Worm (Caenorhabditis elegans) whole organism, L2 larva: Measurements from ENCODE around the gene twk-24.

Source experiments
- C34F6.9 ChIP-seq: fragments of 150-350 bp; optimal IDR thresholded peaks from 2 replicates; lab custom pipeline; 2014; ENCODE audit warnings: missing biosample characterization, missing genetic modification characterization
- F13H6.1 ChIP-seq: sonication (generic microtip); optimal IDR thresholded peaks from 2 replicates; lab custom pipeline; 2016; ENCODE audit warnings: missing genetic modification characterization, missing compliant biosample characterization
- R02D3.7 ChIP-seq: fragments of 150-350 bp; optimal IDR thresholded peaks from 2 replicates; lab custom pipeline; 2014; ENCODE audit warnings: missing biosample characterization, missing genetic modification characterization
- Y55F3AM.14 ChIP-seq: fragments of 200-800 bp; sonication (Bioruptor generic); optimal IDR thresholded peaks from 2 replicates; lab custom pipeline; 2018; ENCODE audit warnings: mild to moderate bottlenecking, missing genetic modification characterization, missing compliant biosample characterization
- alr-1 ChIP-seq: fragments of 150-350 bp; optimal IDR thresholded peaks from 2 replicates; lab custom pipeline; 2014; ENCODE audit warnings: missing biosample characterization, missing genetic modification characterization
- ceh-16 ChIP-seq: fragments of 150-350 bp; optimal IDR thresholded peaks from 2 replicates; lab custom pipeline; 2014; ENCODE audit warnings: missing biosample characterization, missing genetic modification characterization
- crh-2 ChIP-seq: sonication (generic microtip); optimal IDR thresholded peaks from 2 replicates; lab custom pipeline; 2017; ENCODE audit warnings: missing biosample characterization, missing genetic modification characterization
- dmd-4 ChIP-seq: sonication (generic microtip); optimal IDR thresholded peaks from 2 replicates; lab custom pipeline; 2017; ENCODE audit warnings: missing biosample characterization, missing genetic modification characterization
- egl-27 ChIP-seq: sonication (generic microtip); optimal IDR thresholded peaks from 3 replicates; lab custom pipeline; 2017; ENCODE audit warnings: missing biosample characterization, missing genetic modification reagents, missing genetic modification characterization
- elt-1 ChIP-seq: fragments of 150-350 bp; optimal IDR thresholded peaks from 2 replicates; lab custom pipeline; 2014; ENCODE audit warnings: missing biosample characterization, missing genetic modification characterization
- elt-3 ChIP-seq: sonication (generic microtip); optimal IDR thresholded peaks from 2 replicates; lab custom pipeline; 2017; ENCODE audit warnings: missing biosample characterization, missing genetic modification characterization
- fos-1 ChIP-seq: fragments of 150-350 bp; optimal IDR thresholded peaks from 2 replicates; lab custom pipeline; 2014; ENCODE audit warnings: missing biosample characterization, missing genetic modification characterization
- gmeb-1 ChIP-seq: fragments of 150-350 bp; optimal IDR thresholded peaks from 2 replicates; lab custom pipeline; 2014; ENCODE audit warnings: missing biosample characterization, missing genetic modification characterization
- lin-11 ChIP-seq: fragments of 150-350 bp; sonication (generic microtip); optimal IDR thresholded peaks from 2 replicates; lab custom pipeline; 2014; ENCODE audit warnings: missing biosample characterization, missing genetic modification characterization, inconsistent platforms, mixed read lengths
- lin-13 ChIP-seq: fragments of 150-350 bp; optimal IDR thresholded peaks from 2 replicates; lab custom pipeline; 2014; ENCODE audit warnings: missing biosample characterization, missing genetic modification reagents, missing genetic modification characterization
- lsy-2 ChIP-seq, 2 experiments: fragments of 150-350 bp in 1 of 2; sonication (generic microtip) in 1 of 2; optimal IDR thresholded peaks; 2 replicates each; lab custom pipeline; 2014 to 2017; ENCODE audit warnings: missing biosample characterization in 2 of 2, missing genetic modification characterization in 2 of 2
- mbf-1 ChIP-seq: sonication (generic microtip); optimal IDR thresholded peaks from 2 replicates; lab custom pipeline; 2017; ENCODE audit warnings: missing biosample characterization, missing genetic modification characterization
- mdl-1 ChIP-seq, 2 experiments: fragments of 150-350 bp in 1 of 2; sonication (generic microtip) in 1 of 2; optimal IDR thresholded peaks; 2 replicates each; lab custom pipeline; 2017; ENCODE audit warnings: missing biosample characterization in 2 of 2, missing genetic modification characterization in 2 of 2
- nhr-12 ChIP-seq: fragments of 150-350 bp; optimal IDR thresholded peaks from 2 replicates; lab custom pipeline; 2014; ENCODE audit warnings: missing biosample characterization, missing genetic modification characterization
- nhr-129 ChIP-seq: fragments of 150-350 bp; optimal IDR thresholded peaks from 2 replicates; lab custom pipeline; 2014; ENCODE audit warnings: missing biosample characterization, missing genetic modification characterization
- nhr-237 ChIP-seq: fragments of 150-350 bp; optimal IDR thresholded peaks from 2 replicates; lab custom pipeline; 2014; ENCODE audit warnings: missing biosample characterization, missing genetic modification characterization
- nhr-25 ChIP-seq: fragments of 150-350 bp; sonication (generic microtip); optimal IDR thresholded peaks from 3 replicates; lab custom pipeline; 2014; ENCODE audit warnings: missing biosample characterization, missing genetic modification characterization
- nhr-6 ChIP-seq: fragments of 150-350 bp; optimal IDR thresholded peaks from 2 replicates; lab custom pipeline; 2014; ENCODE audit warnings: missing biosample characterization, missing genetic modification characterization
- nhr-77 ChIP-seq: fragments of 150-350 bp; optimal IDR thresholded peaks from 2 replicates; lab custom pipeline; 2014; ENCODE audit warnings: missing biosample characterization, missing genetic modification characterization
- peb-1 ChIP-seq: fragments of 150-350 bp; optimal IDR thresholded peaks from 2 replicates; lab custom pipeline; 2014; ENCODE audit warnings: missing biosample characterization, missing genetic modification characterization
- skn-1 ChIP-seq: sonication (generic microtip); optimal IDR thresholded peaks from 2 replicates; lab custom pipeline; 2017; ENCODE audit warnings: missing biosample characterization, missing genetic modification characterization
- snpc-4 ChIP-seq: fragments of 150-350 bp; optimal IDR thresholded peaks from 2 replicates; lab custom pipeline; 2014; ENCODE audit warnings: missing biosample characterization, missing genetic modification characterization
- unc-39 ChIP-seq: fragments of 150-350 bp; optimal IDR thresholded peaks from 2 replicates; lab custom pipeline; 2014; ENCODE audit warnings: missing biosample characterization, missing genetic modification characterization
- unc-55 ChIP-seq: fragments of 150-350 bp; sonication (generic microtip); optimal IDR thresholded peaks from 3 replicates; lab custom pipeline; 2014; ENCODE audit warnings: missing biosample characterization, missing genetic modification reagents, missing genetic modification characterization
- unc-62 ChIP-seq: fragments of 150-350 bp; optimal IDR thresholded peaks from 2 replicates; lab custom pipeline; 2014; ENCODE audit warnings: missing biosample characterization, missing genetic modification reagents, missing genetic modification characterization
- zag-1 ChIP-seq: fragments of 150-350 bp; optimal IDR thresholded peaks from 2 replicates; lab custom pipeline; 2014; ENCODE audit warnings: missing biosample characterization, missing genetic modification characterization
- ztf-11 ChIP-seq: sonication (generic microtip); optimal IDR thresholded peaks from 2 replicates; lab custom pipeline; 2017; ENCODE audit warnings: missing biosample characterization, missing genetic modification characterization

twk-24 gene

ce11 chrV:12288577-12288976, 19.5 kb upstream of the twk-24 start, which contains the start of gene rskd-1:
TSS of gene rskd-1 (minus strand) at chrV:12288615.
- TF ChIP-seq lin-13 (GFP tag; lab: Kevin White, UChicago) (peak; percentile 10), lsy-2 (tag; optimal IDR thresholded peaks at IDR 0.05; lab: Kevin White, UChicago) (peak in 1 of 2 experiments; percentile 35), crh-2 (tag; lab: Kevin White, UChicago) (peak; percentile 35), nhr-12 (tag; lab: Kevin White, UChicago) (no peak), ztf-11 (tag; lab: Kevin White, UChicago) (no peak), fos-1 (tag; lab: Kevin White, UChicago) (peak; percentile 2), nhr-25 (tag; lab: Kevin White, UChicago) (peak; percentile 53), skn-1 (tag; lab: Kevin White, UChicago) (no peak), C34F6.9 (tag; lab: Kevin White, UChicago) (peak; percentile 27)

ce11 chrV:12287667-12288066, 18.5 kb upstream of the twk-24 start:
- TF ChIP-seq F13H6.1 (no peak), ceh-16 (tag; lab: Kevin White, UChicago) (no peak), lsy-2 (tag; optimal IDR thresholded peaks at IDR 0.05; lab: Kevin White, UChicago) (peak in 1 of 2 experiments; percentile 36), C34F6.9 (tag; lab: Kevin White, UChicago) (peak; percentile 35), zag-1 (tag; lab: Kevin White, UChicago) (peak; percentile 2), nhr-129 (tag; lab: Kevin White, UChicago) (peak; percentile 77), unc-55 (GFP tag; lab: Kevin White, UChicago) (peak; percentile 41), nhr-25 (tag; lab: Kevin White, UChicago) (no peak)

- TF ChIP-seq crh-2 (tag; lab: Kevin White, UChicago) (no peak), elt-1 (tag; lab: Kevin White, UChicago) (no peak), gmeb-1 (no peak), nhr-6 (no peak), mbf-1 (tag; lab: Kevin White, UChicago) (no peak), unc-55 (GFP tag; lab: Kevin White, UChicago) (no peak), mdl-1 (tag; optimal IDR thresholded peaks at IDR 0.05; lab: Kevin White, UChicago) (no peak), unc-39 (tag; lab: Kevin White, UChicago) (no peak), C34F6.9 (tag; lab: Kevin White, UChicago) (no peak), dmd-4 (tag; lab: Kevin White, UChicago) (no peak), nhr-77 (no peak), ceh-16 (tag; lab: Kevin White, UChicago) (no peak), snpc-4 (no peak), lin-13 (GFP tag; lab: Kevin White, UChicago) (no peak), zag-1 (tag; lab: Kevin White, UChicago) (no peak), unc-62 (GFP tag; lab: Kevin White, UChicago) (no peak), lsy-2 (tag; optimal IDR thresholded peaks at IDR 0.05; lab: Kevin White, UChicago) (no peak), Y55F3AM.14 (GFP tag; lab: Kevin White, UChicago) (no peak), nhr-12 (tag; lab: Kevin White, UChicago) (no peak)
Measured at ce11 chrV:12283187-12283586, 14.1 kb upstream of the twk-24 start, which contains the start of gene F55C5.10. TSS of gene F55C5.10 (plus strand) at chrV:12283487.

DNA sequence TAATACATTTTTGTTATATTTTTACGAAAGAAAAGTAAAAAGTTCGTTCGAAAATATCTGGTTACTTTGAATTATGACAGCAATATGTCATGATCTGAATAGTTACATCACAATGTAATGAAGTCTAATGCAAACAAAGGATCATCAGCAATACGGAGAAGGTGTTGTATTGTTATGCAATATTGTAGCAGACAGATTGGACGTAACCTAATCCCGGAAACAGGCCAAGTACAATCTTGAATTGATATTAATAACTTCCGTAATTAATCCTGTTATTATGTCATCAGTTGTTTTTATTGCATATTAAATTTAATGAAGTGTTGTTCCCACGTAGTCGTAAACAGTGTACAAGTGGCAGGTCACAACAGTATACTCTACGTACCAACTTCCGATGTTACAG, 12.4 kb upstream of the twk-24 start:
- TF ChIP-seq C34F6.9 (tag; lab: Kevin White, UChicago), result no peak

DNA sequence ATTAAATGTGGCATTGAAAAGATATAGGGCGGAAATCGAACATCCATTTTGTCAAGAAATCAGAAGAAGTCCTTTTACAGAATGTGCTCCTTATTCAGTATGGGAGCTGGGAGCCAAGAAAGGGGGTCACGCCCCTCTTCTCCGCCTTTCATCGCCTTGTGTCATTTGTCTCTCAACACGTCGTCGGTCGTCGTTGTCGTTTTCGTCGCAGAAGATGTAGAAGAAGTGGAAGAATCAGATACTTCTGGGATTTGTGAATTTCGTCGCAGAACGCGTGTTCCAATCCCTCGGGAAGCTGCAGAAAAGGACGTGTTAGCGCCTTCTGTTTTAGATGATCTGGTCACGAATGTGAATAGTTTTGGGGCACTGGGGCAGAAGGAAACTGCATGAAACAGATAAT, 7.8 kb upstream of the twk-24 start, which contains the start of gene bnc-1:
Gene bnc-1, minus strand, starts transcription at position 101 of the 400 bp plus-strand sequence.
- TF ChIP-seq elt-3 (tag; lab: Kevin White, UChicago), result no peak
- TF ChIP-seq nhr-6, result no peak
- no peak for TF ChIP-seq R02D3.7

DNA sequence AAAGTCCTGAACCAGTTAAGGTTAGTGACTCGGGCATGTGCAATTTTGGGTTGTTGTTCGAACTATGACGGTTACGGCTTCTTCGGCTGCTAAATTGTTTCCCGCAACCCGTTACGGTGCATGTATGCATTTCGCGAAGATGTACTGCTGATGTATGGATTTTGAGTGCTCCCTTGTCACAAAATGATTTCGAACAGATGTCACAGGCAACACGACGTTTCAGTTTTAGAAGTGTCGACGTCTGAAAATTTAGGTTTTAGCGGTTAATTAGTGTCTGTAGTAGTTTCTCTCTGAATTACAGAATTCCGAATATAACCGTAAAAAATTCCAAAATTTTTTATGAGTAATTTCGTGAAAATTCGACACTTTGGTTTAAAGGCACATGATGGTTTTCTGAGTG, 6.6 kb upstream of the twk-24 start:
- TF ChIP-seq unc-39 (tag; lab: Kevin White, UChicago) (no peak), F13H6.1 (no peak), zag-1 (tag; lab: Kevin White, UChicago) (no peak), egl-27 (tag; lab: Kevin White, UChicago) (no peak), fos-1 (tag; lab: Kevin White, UChicago) (no peak), mdl-1 (tag; optimal IDR thresholded peaks at IDR 0.05; lab: Kevin White, UChicago) (no peak), elt-1 (tag; lab: Kevin White, UChicago) (no peak), alr-1 (tag; lab: Kevin White, UChicago) (no peak), lin-11 (no peak), nhr-237 (tag; lab: Kevin White, UChicago) (no peak), nhr-77 (no peak), unc-62 (GFP tag; lab: Kevin White, UChicago) (no peak), peb-1 (tag; lab: Kevin White, UChicago) (no peak)
- TF ChIP-seq, all 48 proteins: peak for 0
